Worm (Caenorhabditis elegans): Measurements from ENCODE around the gene oatr-1.

- TF ChIP-seq unc-39 (tag; optimal IDR thresholded peaks at IDR 0.05) (no peak), ama-1 (optimal IDR thresholded peaks at IDR 0.05) (no peak), egl-27 (tag; optimal IDR thresholded peaks at IDR 0.05) (no peak), ztf-4 (tag; optimal IDR thresholded peaks at IDR 0.05) (no peak), zag-1 (tag; optimal IDR thresholded peaks at IDR 0.05) (no peak), ztf-1 (GFP tag; conservative IDR thresholded peaks at IDR 0.05) (no peak), nhr-77 (tag; optimal IDR thresholded peaks at IDR 0.05) (no peak), snpc-4 (tag; optimal IDR thresholded peaks at IDR 0.05) (no peak), fos-1 (tag; optimal IDR thresholded peaks at IDR 0.05) (no peak), lin-13 (GFP tag; optimal IDR thresholded peaks at IDR 0.05) (no peak)
These were observed 15.5 kb downstream of the oatr-1 start, which contains the start of gene C16A3.5 for ce11 chrIII:6380472-6380871.
